Fruit fly (Drosophila melanogaster): ENCODE data around the gene IFT52.

Gene IFT52

dm6 chr2L:6557429-6558384, at the start of gene IFT52, which contains the start of gene COX5B:
TSS of gene IFT52 (minus strand) at chr2L:6557502.
TSS of gene COX5B (plus strand) at chr2L:6557800.
- peak; percentile 53 for TF ChIP-seq vri (GFP tag; optimal IDR thresholded peaks at IDR 0.05)
- peak; percentile 51 for TF ChIP-seq acj6 (GFP tag; optimal IDR thresholded peaks at IDR 0.05)
- TF ChIP-seq CG8119 (GFP tag; IDR thresholded peaks at IDR 0.05), result no peak
- peak; percentile 35 for TF ChIP-seq Sox15 (GFP tag; optimal IDR thresholded peaks at IDR 0.05)
- TF ChIP-seq Met (GFP tag; optimal IDR thresholded peaks at IDR 0.05), result peak; percentile 55
- TF ChIP-seq CG6276 (GFP tag; optimal IDR thresholded peaks at IDR 0.05), result no peak
- peak; percentile 60 for TF ChIP-seq topi (GFP tag; optimal IDR thresholded peaks at IDR 0.05)
- TF ChIP-seq CG32006 (GFP tag; optimal IDR thresholded peaks at IDR 0.05), result peak; percentile 16
- peak; percentile 29 for TF ChIP-seq CG8319 (GFP tag; optimal IDR thresholded peaks at IDR 0.05)
- TF ChIP-seq Hr39 (GFP tag; optimal IDR thresholded peaks at IDR 0.05), result peak; percentile 57
- TF ChIP-seq CG6792 (GFP tag; optimal IDR thresholded peaks at IDR 0.05), result peak; percentile 8
- no peak for TF ChIP-seq CG8632 (GFP tag; optimal IDR thresholded peaks at IDR 0.05)
- peak; percentile 58 for TF ChIP-seq CG11902 (GFP tag; optimal IDR thresholded peaks at IDR 0.05)
- no peak for TF ChIP-seq fd85E (GFP tag; optimal IDR thresholded peaks at IDR 0.05)
- TF ChIP-seq CG1621 (tag; optimal IDR thresholded peaks at IDR 0.05), result no peak
- no peak for TF ChIP-seq CG10669 (GFP tag; optimal IDR thresholded peaks at IDR 0.05)
- no peak for TF ChIP-seq eg (GFP tag; IDR thresholded peaks at IDR 0.05)
- TF ChIP-seq Smox (GFP tag; optimal IDR thresholded peaks at IDR 0.05), result peak; percentile 20
- TF ChIP-seq Hr4 (GFP tag; optimal IDR thresholded peaks at IDR 0.05), result peak; percentile 16
- TF ChIP-seq Sox102F (GFP tag; optimal IDR thresholded peaks at IDR 0.05), result peak; percentile 19
- TF ChIP-seq fkh (GFP tag; optimal IDR thresholded peaks at IDR 0.05), result peak; percentile 15
- TF ChIP-seq Eip93F (GFP tag; optimal IDR thresholded peaks at IDR 0.05), result no peak
- TF ChIP-seq Eip75B (GFP tag; optimal IDR thresholded peaks at IDR 0.05), result peak; percentile 15
- peak; percentile 77 for TF ChIP-seq CG3919 (GFP tag; optimal IDR thresholded peaks at IDR 0.05)
- TF ChIP-seq Sox14 (GFP tag; optimal IDR thresholded peaks at IDR 0.05), result peak; percentile 3
- peak; percentile 9 for TF ChIP-seq achi (GFP tag; optimal IDR thresholded peaks at IDR 0.05)
- peak; percentile 9 for TF ChIP-seq CG34406 (GFP tag; optimal IDR thresholded peaks at IDR 0.05)
- peak; percentile 78 for TF ChIP-seq cyc (GFP tag; optimal IDR thresholded peaks at IDR 0.05)
- peak; percentile 81 for TF ChIP-seq Eip78C (GFP tag)
- no peak for TF ChIP-seq CG7368 (GFP tag; optimal IDR thresholded peaks at IDR 0.05)
- peak; percentile 29 for TF ChIP-seq CG3032 (tag; optimal IDR thresholded peaks at IDR 0.05)
- TF ChIP-seq CG31627 (GFP tag; optimal IDR thresholded peaks at IDR 0.05), result peak; percentile 60

- TF ChIP-seq Met (GFP tag; optimal IDR thresholded peaks at IDR 0.05) (peak; percentile 75), CG3919 (GFP tag; optimal IDR thresholded peaks at IDR 0.05) (peak; percentile 76), vri (GFP tag; optimal IDR thresholded peaks at IDR 0.05) (peak; percentile 46), CG34406 (GFP tag; optimal IDR thresholded peaks at IDR 0.05) (peak; percentile 54), Ets96B (tag; optimal IDR thresholded peaks at IDR 0.05) (peak; percentile 70), achi (GFP tag; optimal IDR thresholded peaks at IDR 0.05) (peak; percentile 76), pdm3 (GFP tag; optimal IDR thresholded peaks at IDR 0.05) (peak; percentile 80), CG7368 (GFP tag; optimal IDR thresholded peaks at IDR 0.05) (peak; percentile 38), fkh (GFP tag; optimal IDR thresholded peaks at IDR 0.05) (no peak), CG9139 (GFP tag; optimal IDR thresholded peaks at IDR 0.05) (peak; percentile 17), CG16779 (tag; optimal IDR thresholded peaks at IDR 0.05) (peak; percentile 59), CG6792 (GFP tag; optimal IDR thresholded peaks at IDR 0.05) (peak; percentile 61), CG11902 (GFP tag; optimal IDR thresholded peaks at IDR 0.05) (peak; percentile 18), Hr39 (GFP tag; optimal IDR thresholded peaks at IDR 0.05) (peak; percentile 70), esn (GFP tag; optimal IDR thresholded peaks at IDR 0.05) (no peak), lz (GFP tag; optimal IDR thresholded peaks at IDR 0.05) (peak; percentile 72), eg (GFP tag; IDR thresholded peaks at IDR 0.05) (peak; percentile 90), fd59A (GFP tag; optimal IDR thresholded peaks at IDR 0.05) (peak; percentile 57), CG32006 (GFP tag; optimal IDR thresholded peaks at IDR 0.05) (peak; percentile 77), CG6163 (GFP tag; IDR thresholded peaks at IDR 0.05) (peak; percentile 90), Blimp-1 (GFP tag; optimal IDR thresholded peaks at IDR 0.05) (no peak), CG1621 (tag; optimal IDR thresholded peaks at IDR 0.05) (peak; percentile 61), CG6276 (GFP tag; optimal IDR thresholded peaks at IDR 0.05) (peak; percentile 56), Lpt (GFP tag; optimal IDR thresholded peaks at IDR 0.05) (peak; percentile 59), Eip78C (GFP tag) (peak; percentile 92), dac (GFP tag; optimal IDR thresholded peaks at IDR 0.05) (peak; percentile 43), svp (GFP tag) (peak; percentile 84), acj6 (GFP tag; optimal IDR thresholded peaks at IDR 0.05) (peak; percentile 57), CG8632 (GFP tag; optimal IDR thresholded peaks at IDR 0.05) (peak; percentile 67), CG8119 (GFP tag; IDR thresholded peaks at IDR 0.05) (peak; percentile 89), CG10631 (GFP tag; optimal IDR thresholded peaks at IDR 0.05) (peak; percentile 71), Eip93F (GFP tag; optimal IDR thresholded peaks at IDR 0.05) (peak; percentile 9)
Observed at dm6 chr2L:6601018-6601505, 43.8 kb upstream of the IFT52 start, which contains the start of gene Dpp10. TSS of gene Dpp10 (minus strand) at chr2L:6601068.

Data from whole organism, prepupa.